Worm (Caenorhabditis elegans) whole organism, midembryonic: ENCODE data around the gene srh-215.

Source experiments
- T22C8.4 ChIP-seq: fragments of 200-800 bp; sonication (Bioruptor generic); IDR thresholded peaks from 2 replicates; pipeline ENCODE4 v1.3.6; 2022; ENCODE audit warnings: missing genetic modification characterization, missing compliant biosample characterization
- cog-1 ChIP-seq: sonication (generic microtip); optimal IDR thresholded peaks from 2 replicates; lab custom pipeline; 2016; ENCODE audit warnings: missing genetic modification characterization, missing compliant biosample characterization
- flt-1 ChIP-seq: fragments of 200-800 bp; sonication (Bioruptor generic); IDR thresholded peaks from 2 replicates; pipeline ENCODE4 v1.3.6; 2022; ENCODE audit warnings: missing genetic modification characterization, missing compliant biosample characterization
- klf-2 ChIP-seq: fragments of 200-800 bp; sonication (Bioruptor generic); conservative IDR thresholded peaks from 2 replicates; pipeline ENCODE4 v1.3.6; 2022; ENCODE audit warnings: missing genetic modification reagents, missing genetic modification characterization, missing compliant biosample characterization
- med-1 ChIP-seq: sonication (generic microtip); optimal IDR thresholded peaks from 2 replicates; lab custom pipeline; 2017; ENCODE audit warnings: missing genetic modification characterization, mild to moderate bottlenecking, missing compliant biosample characterization, antibody characterized with exemption, missing genetic modification reagents; ENCODE audit not compliant: insufficient read depth
- ref-1 ChIP-seq: fragments of 200-800 bp; sonication (Bioruptor generic); conservative IDR thresholded peaks from 2 replicates; pipeline ENCODE4 v1.3.6; 2022; ENCODE audit warnings: missing genetic modification reagents, missing genetic modification characterization, missing compliant biosample characterization
- tab-1 ChIP-seq: fragments of 200-800 bp; sonication (Bioruptor generic); IDR thresholded peaks from 2 replicates; pipeline ENCODE4 v1.3.6; 2022; ENCODE audit warnings: missing genetic modification characterization, missing compliant biosample characterization
- ztf-23 ChIP-seq: fragments of 200-800 bp; sonication (Bioruptor generic); IDR thresholded peaks from 2 replicates; pipeline ENCODE4 v1.3.6; 2022; ENCODE audit warnings: missing genetic modification reagents, missing genetic modification characterization, missing compliant biosample characterization
- ztf-29 ChIP-seq: fragments of 200-800 bp; sonication (Bioruptor generic); IDR thresholded peaks from 2 replicates; pipeline ENCODE4 v1.3.6; 2022; ENCODE audit warnings: missing genetic modification reagents, missing genetic modification characterization, missing compliant biosample characterization

DNA sequence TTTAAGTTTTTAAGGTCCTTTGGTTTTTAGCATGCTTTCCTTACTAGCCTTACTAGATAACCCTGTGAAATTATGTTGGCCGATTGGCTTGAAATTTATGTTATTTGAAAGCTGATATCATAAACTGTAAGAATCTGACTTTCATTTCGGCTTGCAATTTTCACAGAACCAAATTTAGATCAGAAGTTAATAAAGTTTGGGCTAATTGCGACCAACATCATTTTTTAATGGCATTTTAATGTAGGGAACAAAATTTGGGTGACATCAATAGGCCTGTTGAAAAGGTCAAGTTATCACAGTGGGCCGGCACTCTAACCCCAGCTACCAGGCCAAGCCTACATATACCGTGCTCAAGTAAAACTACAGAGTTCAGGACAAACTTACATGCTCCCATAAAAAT lies 511 bp downstream of the srh-215 start:
- TF ChIP-seq tab-1 = no peak
- TF ChIP-seq flt-1 (GFP tag; lab: Robert Waterston, UW) = no peak
- TF ChIP-seq T22C8.4 (GFP tag; lab: Robert Waterston, UW) = no peak
- no peak for TF ChIP-seq cog-1 (tag; lab: Kevin White, UChicago)
- TF ChIP-seq ref-1 (GFP tag; lab: Robert Waterston, UW) = no peak
- TF ChIP-seq ztf-23 = no peak
- no peak for TF ChIP-seq ztf-29 (GFP tag; lab: Robert Waterston, UW)
- TF ChIP-seq med-1 (GFP tag; lab: Kevin White, UChicago) = no peak
- TF ChIP-seq klf-2 (GFP tag; lab: Robert Waterston, UW) = no peak
